Worm (Caenorhabditis elegans) whole organism, young adult: ENCODE data around the gene K08F9.3.

Source experiments
- B0019.2 ChIP-seq: fragments of 200-800 bp; sonication (Bioruptor generic); conservative IDR thresholded peaks from 2 replicates; pipeline ENCODE4 v1.3.6; 2022; ENCODE audit warnings: missing genetic modification reagents, missing genetic modification characterization, missing compliant biosample characterization
- B0336.3 ChIP-seq: fragments of 200-800 bp; sonication (Bioruptor generic); IDR thresholded peaks from 2 replicates; pipeline ENCODE4 v1.3.6; 2022; ENCODE audit warnings: missing genetic modification characterization, missing compliant biosample characterization
- F10E7.11 ChIP-seq: sonication (generic microtip); optimal IDR thresholded peaks from 2 replicates; lab custom pipeline; 2017; ENCODE audit warnings: mild to moderate bottlenecking, missing genetic modification characterization, moderate library complexity, missing compliant biosample characterization
- F23B12.7 ChIP-seq: sonication (generic microtip); optimal IDR thresholded peaks from 2 replicates; lab custom pipeline; 2017; ENCODE audit warnings: missing genetic modification characterization, mild to moderate bottlenecking, missing compliant biosample characterization, antibody characterized with exemption, moderate library complexity; ENCODE audit not compliant: insufficient read depth
- F33H1.4 ChIP-seq: fragments of 200-800 bp; sonication (Bioruptor generic); IDR thresholded peaks from 2 replicates; pipeline ENCODE4 v1.3.6; 2022; ENCODE audit warnings: missing genetic modification reagents, missing genetic modification characterization, missing compliant biosample characterization
- F52B5.7 ChIP-seq: sonication (generic microtip); optimal IDR thresholded peaks from 2 replicates; lab custom pipeline; 2016; ENCODE audit warnings: mild to moderate bottlenecking, missing genetic modification characterization, missing compliant biosample characterization
- F55B11.4 ChIP-seq: sonication (generic microtip); optimal IDR thresholded peaks from 2 replicates; lab custom pipeline; 2016; ENCODE audit warnings: missing compliant biosample characterization, missing genetic modification characterization, borderline replicate concordance; ENCODE audit not compliant: insufficient read depth
- K11D2.4 ChIP-seq: fragments of 200-800 bp; sonication (Bioruptor generic); IDR thresholded peaks from 2 replicates; pipeline ENCODE4 v1.3.6; 2022; ENCODE audit warnings: missing genetic modification reagents, missing genetic modification characterization, missing compliant biosample characterization
- T07F8.4 ChIP-seq: sonication (generic microtip); optimal IDR thresholded peaks from 2 replicates; lab custom pipeline; 2016; ENCODE audit warnings: mild to moderate bottlenecking, missing genetic modification characterization, moderate library complexity, missing compliant biosample characterization
- Y53G8AR.9 ChIP-seq: fragments of 200-800 bp; sonication (Bioruptor generic); conservative IDR thresholded peaks from 2 replicates; pipeline ENCODE4 v1.3.6; 2022; ENCODE audit warnings: missing genetic modification reagents, missing genetic modification characterization, missing compliant biosample characterization
- atf-7 ChIP-seq: sonication (generic microtip); optimal IDR thresholded peaks from 2 replicates; lab custom pipeline; 2017; ENCODE audit warnings: mild to moderate bottlenecking, missing genetic modification characterization, missing compliant biosample characterization
- attf-5 ChIP-seq: fragments of 200-800 bp; sonication (Bioruptor generic); optimal IDR thresholded peaks from 2 replicates; lab custom pipeline; 2018; ENCODE audit warnings: mild to moderate bottlenecking, missing genetic modification characterization, missing compliant biosample characterization
- bed-1 ChIP-seq: fragments of 200-800 bp; sonication (Bioruptor generic); IDR thresholded peaks from 2 replicates; pipeline ENCODE4 v1.3.6; 2022; ENCODE audit warnings: missing genetic modification reagents, missing genetic modification characterization, missing compliant biosample characterization
- ccch-3 ChIP-seq: fragments of 200-800 bp; sonication (Bioruptor generic); optimal IDR thresholded peaks from 2 replicates; lab custom pipeline; 2018; ENCODE audit warnings: mild to moderate bottlenecking, missing genetic modification characterization, missing compliant biosample characterization
- cebp-1 ChIP-seq, 2 experiments: fragments of 200-800 bp in 1 of 2; sonication (Bioruptor generic) in 1 of 2; sonication (generic microtip) in 1 of 2; IDR thresholded peaks in 1 of 2; optimal IDR thresholded peaks in 1 of 2; 2 replicates each; pipeline versions ENCODE4 v1.3.6 to Lab custom; 2017 to 2022; ENCODE audit warnings: missing compliant biosample characterization in 2 of 2, missing genetic modification characterization in 2 of 2, mild to moderate bottlenecking in 1 of 2, missing genetic modification reagents in 1 of 2, moderate library complexity in 1 of 2
- cebp-2 ChIP-seq: fragments of 200-800 bp; sonication (Bioruptor generic); IDR thresholded peaks from 2 replicates; pipeline ENCODE4 v1.3.6; 2022; ENCODE audit warnings: missing genetic modification characterization, missing compliant biosample characterization
- ceh-40 ChIP-seq: fragments of 200-800 bp; sonication (Bioruptor generic); IDR thresholded peaks from 2 replicates; pipeline ENCODE4 v1.3.6; 2022; ENCODE audit warnings: missing genetic modification characterization, missing compliant biosample characterization
- dpff-1 ChIP-seq: sonication (generic microtip); optimal IDR thresholded peaks from 2 replicates; lab custom pipeline; 2017; ENCODE audit warnings: mild to moderate bottlenecking, missing genetic modification characterization, missing compliant biosample characterization
- hlh-12 ChIP-seq: sonication (generic microtip); optimal IDR thresholded peaks from 2 replicates; lab custom pipeline; 2016; ENCODE audit warnings: missing genetic modification characterization, missing compliant biosample characterization
- hrde-1 ChIP-seq: sonication (generic microtip); optimal IDR thresholded peaks from 2 replicates; lab custom pipeline; 2016; ENCODE audit warnings: missing genetic modification characterization, mild to moderate bottlenecking, missing compliant biosample characterization, moderate library complexity, missing genotype, missing genetic modification reagents, borderline replicate concordance
- let-526 ChIP-seq: fragments of 200-800 bp; sonication (Bioruptor generic); IDR thresholded peaks from 2 replicates; pipeline ENCODE4 v1.3.6; 2022; ENCODE audit warnings: missing genetic modification reagents, missing genetic modification characterization, missing compliant biosample characterization
- let-607 ChIP-seq, 2 experiments: fragments of 200-800 bp in 1 of 2; sonication (Bioruptor generic) in 1 of 2; sonication (generic microtip) in 1 of 2; optimal IDR thresholded peaks; 2 replicates each; lab custom pipeline; 2016 to 2018; ENCODE audit warnings: mild to moderate bottlenecking in 2 of 2, missing compliant biosample characterization in 2 of 2, missing genetic modification characterization in 2 of 2, moderate library complexity in 2 of 2, missing genotype in 1 of 2
- lin-26 ChIP-seq: fragments of 200-800 bp; sonication (Bioruptor generic); IDR thresholded peaks from 2 replicates; pipeline ENCODE4 v1.3.6; 2022; ENCODE audit warnings: missing genetic modification reagents, missing genetic modification characterization, missing compliant biosample characterization
- madf-6 ChIP-seq: fragments of 200-800 bp; sonication (Bioruptor generic); IDR thresholded peaks from 2 replicates; pipeline ENCODE4 v1.3.6; 2022; ENCODE audit warnings: missing genetic modification reagents, missing genetic modification characterization, missing compliant biosample characterization
- nfyb-1 ChIP-seq: fragments of 200-800 bp; sonication (Bioruptor generic); IDR thresholded peaks from 2 replicates; pipeline ENCODE4 v1.3.6; 2022; ENCODE audit warnings: missing genetic modification reagents, missing genetic modification characterization, missing compliant biosample characterization
- nhr-120 ChIP-seq: fragments of 200-800 bp; sonication (Bioruptor generic); IDR thresholded peaks from 2 replicates; pipeline ENCODE4 v1.3.6; 2022; ENCODE audit warnings: missing genetic modification characterization, missing compliant biosample characterization
- nhr-179 ChIP-seq: sonication (generic microtip); optimal IDR thresholded peaks from 2 replicates; lab custom pipeline; 2016; ENCODE audit warnings: mild to moderate bottlenecking, missing genetic modification characterization, missing compliant biosample characterization
- nhr-80 ChIP-seq: sonication (generic microtip); optimal IDR thresholded peaks from 2 replicates; lab custom pipeline; 2016; ENCODE audit warnings: missing genetic modification characterization, missing compliant biosample characterization
- rec-8 ChIP-seq, 2 experiments: sonication (generic microtip); optimal IDR thresholded peaks; 2 replicates each; lab custom pipeline; 2016; ENCODE audit warnings: mild to moderate bottlenecking in 2 of 2, missing genetic modification characterization in 2 of 2, missing genetic modification reagents in 2 of 2, missing genotype in 2 of 2, missing biosample characterization in 1 of 2, missing compliant biosample characterization in 1 of 2, moderate library complexity in 1 of 2
- rpc-1 ChIP-seq, 2 experiments: fragments of 150-350 bp in 1 of 2; sonication (generic microtip) in 1 of 2; optimal IDR thresholded peaks; 2 replicates each; lab custom pipeline; 2014 to 2018; ENCODE audit warnings: missing biosample characterization in 1 of 2, missing genetic modification characterization in 1 of 2, missing genetic modification reagents in 1 of 2, missing genotype in 1 of 2
- sdz-38 ChIP-seq: sonication (generic microtip); optimal IDR thresholded peaks from 2 replicates; lab custom pipeline; 2016; ENCODE audit warnings: missing genotype, missing genetic modification characterization, missing compliant biosample characterization
- sea-2 ChIP-seq: fragments of 200-800 bp; sonication (Bioruptor generic); IDR thresholded peaks from 2 replicates; pipeline ENCODE4 v1.3.6; 2022; ENCODE audit warnings: missing genetic modification characterization, missing compliant biosample characterization
- snpc-3.4 ChIP-seq: sonication (generic microtip); optimal IDR thresholded peaks from 2 replicates; lab custom pipeline; 2017; ENCODE audit warnings: missing genetic modification characterization, mild to moderate bottlenecking, missing compliant biosample characterization, antibody characterized with exemption, moderate library complexity, missing genotype, missing genetic modification reagents
- tbp1 ChIP-seq: fragments of 200-800 bp; sonication (Bioruptor generic); optimal IDR thresholded peaks from 2 replicates; lab custom pipeline; 2018; ENCODE audit warnings: mild to moderate bottlenecking, missing genetic modification characterization, missing compliant biosample characterization
- unc-130 ChIP-seq: sonication (generic microtip); optimal IDR thresholded peaks from 2 replicates; lab custom pipeline; 2016; ENCODE audit warnings: missing genetic modification reagents, missing genetic modification characterization, missing compliant biosample characterization
- zfh-2 ChIP-seq: fragments of 200-800 bp; sonication (Bioruptor generic); conservative IDR thresholded peaks from 2 replicates; pipeline ENCODE4 v1.3.6; 2022; ENCODE audit warnings: missing genetic modification reagents, missing genetic modification characterization, missing compliant biosample characterization
- ztf-25 ChIP-seq: fragments of 200-800 bp; sonication (Bioruptor generic); IDR thresholded peaks from 2 replicates; pipeline ENCODE4 v1.3.6; 2022; ENCODE audit warnings: missing genetic modification reagents, missing genetic modification characterization, missing compliant biosample characterization
- ztf-3 ChIP-seq: fragments of 200-800 bp; sonication (Bioruptor generic); optimal IDR thresholded peaks from 2 replicates; lab custom pipeline; 2018; ENCODE audit warnings: mild to moderate bottlenecking, missing genetic modification characterization, missing compliant biosample characterization
- ztf-6 ChIP-seq: fragments of 200-800 bp; sonication (Bioruptor generic); IDR thresholded peaks from 2 replicates; pipeline ENCODE4 v1.3.6; 2022; ENCODE audit warnings: missing genetic modification reagents, missing genetic modification characterization, missing compliant biosample characterization

K08F9.3 gene

ce11 chrV:15179757-15180156 is 39.4 kb downstream of the K08F9.3 start, which contains the start of gene T09F5.10:
T09F5.10 (plus strand) TSS chrV:15180057.
- TF ChIP-seq attf-5 (GFP tag; lab: Kevin White, UChicago) (no peak), F23B12.7 (no peak), sdz-38 (tag; lab: Kevin White, UChicago) (no peak), dpff-1 (tag; lab: Kevin White, UChicago) (no peak)

- no peak for TF ChIP-seq ccch-3 (GFP tag; lab: Kevin White, UChicago)
These were observed 41.6 kb downstream of the K08F9.3 start for ce11 chrV:15181899-15182298.

- TF ChIP-seq nhr-80 (tag; lab: Kevin White, UChicago), result peak; percentile 50
- no peak for TF ChIP-seq F33H1.4 (GFP tag; lab: Robert Waterston, UW)
These were observed 42.1 kb downstream of the K08F9.3 start, which contains the start of gene fbxa-84 for ce11 chrV:15182407-15182806. fbxa-84 (plus strand) TSS chrV:15182440.

- no peak for TF ChIP-seq ztf-6 (GFP tag; lab: Robert Waterston, UW)
- TF ChIP-seq T07F8.4, result no peak
- no peak for TF ChIP-seq rpc-1 (optimal IDR thresholded peaks at IDR 0.05; lab: Kevin White, UChicago)
- peak; percentile 10 for TF ChIP-seq rpc-1 (tag; optimal IDR thresholded peaks at IDR 0.05; lab: Kevin White, UChicago)
- no peak for TF ChIP-seq sea-2 (GFP tag; lab: Robert Waterston, UW)
- no peak for TF ChIP-seq F52B5.7 (tag; lab: Kevin White, UChicago)
- no peak for TF ChIP-seq nfyb-1 (GFP tag; lab: Robert Waterston, UW)
- no peak for TF ChIP-seq lin-26 (GFP tag; lab: Robert Waterston, UW)
- TF ChIP-seq hlh-12 (tag; lab: Kevin White, UChicago), result no peak
- TF ChIP-seq atf-7 (tag; lab: Kevin White, UChicago), result no peak
- TF ChIP-seq snpc-3.4 (tag; lab: Kevin White, UChicago), result peak; percentile 66
- no peak for TF ChIP-seq hrde-1 (tag; lab: Kevin White, UChicago)
- TF ChIP-seq bed-1 (GFP tag; lab: Robert Waterston, UW), result no peak
- no peak for TF ChIP-seq let-607 (tag; optimal IDR thresholded peaks at IDR 0.05; lab: Kevin White, UChicago)
- TF ChIP-seq nhr-80 (tag; lab: Kevin White, UChicago), result no peak
- peak; percentile 94 for TF ChIP-seq madf-6
- no peak for TF ChIP-seq cebp-2 (GFP tag; lab: Robert Waterston, UW)
- TF ChIP-seq sdz-38 (tag; lab: Kevin White, UChicago), result no peak
- peak; percentile 61 for TF ChIP-seq tbp1 (GFP tag; lab: Kevin White, UChicago)
- no peak for TF ChIP-seq ccch-3 (GFP tag; lab: Kevin White, UChicago)
- no peak for TF ChIP-seq nhr-179 (tag; lab: Kevin White, UChicago)
- TF ChIP-seq ceh-40, result no peak
- no peak for TF ChIP-seq F55B11.4
- TF ChIP-seq ztf-3 (GFP tag; lab: Kevin White, UChicago), result no peak
- TF ChIP-seq nhr-120 (GFP tag; lab: Robert Waterston, UW), result no peak
- no peak for TF ChIP-seq ztf-25
- no peak; the same call in 1 of the 2 replicates for TF ChIP-seq B0019.2 (GFP tag; lab: Robert Waterston, UW)
- peak; percentile 84 for TF ChIP-seq B0336.3 (GFP tag; lab: Robert Waterston, UW)
- no peak for TF ChIP-seq K11D2.4
- TF ChIP-seq zfh-2, result no peak
- TF ChIP-seq F23B12.7, result no peak
- no peak for TF ChIP-seq let-526 (GFP tag; lab: Robert Waterston, UW)
- no peak for TF ChIP-seq F10E7.11 (tag; lab: Kevin White, UChicago)
- TF ChIP-seq rec-8 (tag; optimal IDR thresholded peaks at IDR 0.05; lab: Kevin White, UChicago), result peak in 1 of 2 experiments; percentile 29
- TF ChIP-seq unc-130 (GFP tag; lab: Kevin White, UChicago), result peak; percentile 2
- no peak for TF ChIP-seq Y53G8AR.9 (GFP tag; lab: Robert Waterston, UW)
- no peak for TF ChIP-seq cebp-1 (GFP tag; IDR thresholded peaks at IDR 0.05; lab: Robert Waterston, UW)
- TF ChIP-seq cebp-1 (tag; optimal IDR thresholded peaks at IDR 0.05; lab: Kevin White, UChicago), result no peak
These were observed 44.0 kb downstream of the K08F9.3 start, which contains the start of gene Y75B12B.1 for ce11 chrV:15184097-15185040. Y75B12B.1 (plus strand) TSS chrV:15184699.
